Worm (Caenorhabditis elegans): ENCODE measurements around the gene ugt-67.

- TF ChIP-seq him-1 (tag; optimal IDR thresholded peaks at IDR 0.05), result no peak
- no peak for TF ChIP-seq dao-5 (tag; optimal IDR thresholded peaks at IDR 0.05)
- TF ChIP-seq W03F9.2 (tag; optimal IDR thresholded peaks at IDR 0.05), result no peak
Observed at ce11 chrV:4926371-4926770, 25.2 kb downstream of the ugt-67 start, which contains the start of gene srh-21.
